Worm (Caenorhabditis elegans) whole organism, L2 larva: ENCODE results near the gene chmp-7.

Experiments used
- C34F6.9 ChIP-seq: fragments of 150-350 bp; optimal IDR thresholded peaks from 2 replicates; lab custom pipeline; 2014; ENCODE audit warnings: missing biosample characterization, missing genetic modification characterization
- R02D3.7 ChIP-seq: fragments of 150-350 bp; optimal IDR thresholded peaks from 2 replicates; lab custom pipeline; 2014; ENCODE audit warnings: missing biosample characterization, missing genetic modification characterization
- alr-1 ChIP-seq: fragments of 150-350 bp; optimal IDR thresholded peaks from 2 replicates; lab custom pipeline; 2014; ENCODE audit warnings: missing biosample characterization, missing genetic modification characterization
- aly-2 ChIP-seq: fragments of 150-350 bp; optimal IDR thresholded peaks from 2 replicates; lab custom pipeline; 2014; ENCODE audit warnings: missing biosample characterization, missing genetic modification characterization
- ama-1 ChIP-seq: fragments of 150-350 bp; optimal IDR thresholded peaks from 2 replicates; lab custom pipeline; 2018; ENCODE audit warnings: inconsistent platforms
- blmp-1 ChIP-seq: sonication (generic microtip); optimal IDR thresholded peaks from 2 replicates; lab custom pipeline; 2017; ENCODE audit warnings: missing genetic modification characterization, mild to moderate bottlenecking, missing compliant biosample characterization, antibody characterized with exemption, moderate library complexity; ENCODE audit not compliant: insufficient read depth
- ceh-16 ChIP-seq: fragments of 150-350 bp; optimal IDR thresholded peaks from 2 replicates; lab custom pipeline; 2014; ENCODE audit warnings: missing biosample characterization, missing genetic modification characterization
- dmd-4 ChIP-seq: sonication (generic microtip); optimal IDR thresholded peaks from 2 replicates; lab custom pipeline; 2017; ENCODE audit warnings: missing biosample characterization, missing genetic modification characterization
- elt-3 ChIP-seq: sonication (generic microtip); optimal IDR thresholded peaks from 2 replicates; lab custom pipeline; 2017; ENCODE audit warnings: missing biosample characterization, missing genetic modification characterization
- fos-1 ChIP-seq: fragments of 150-350 bp; optimal IDR thresholded peaks from 2 replicates; lab custom pipeline; 2014; ENCODE audit warnings: missing biosample characterization, missing genetic modification characterization
- gmeb-1 ChIP-seq: fragments of 150-350 bp; optimal IDR thresholded peaks from 2 replicates; lab custom pipeline; 2014; ENCODE audit warnings: missing biosample characterization, missing genetic modification characterization
- lin-11 ChIP-seq: fragments of 150-350 bp; sonication (generic microtip); optimal IDR thresholded peaks from 2 replicates; lab custom pipeline; 2014; ENCODE audit warnings: missing biosample characterization, missing genetic modification characterization, inconsistent platforms, mixed read lengths
- lin-13 ChIP-seq: fragments of 150-350 bp; optimal IDR thresholded peaks from 2 replicates; lab custom pipeline; 2014; ENCODE audit warnings: missing biosample characterization, missing genetic modification reagents, missing genetic modification characterization
- lin-39 ChIP-seq: fragments of 150-350 bp; optimal IDR thresholded peaks from 2 replicates; lab custom pipeline; 2014; ENCODE audit warnings: missing biosample characterization, missing genetic modification reagents, missing genetic modification characterization
- mab-5 ChIP-seq: fragments of 150-350 bp; optimal IDR thresholded peaks from 2 replicates; lab custom pipeline; 2014; ENCODE audit warnings: missing biosample characterization, missing genetic modification characterization
- mbf-1 ChIP-seq: sonication (generic microtip); optimal IDR thresholded peaks from 2 replicates; lab custom pipeline; 2017; ENCODE audit warnings: missing biosample characterization, missing genetic modification characterization
- mdl-1 ChIP-seq, 2 experiments: fragments of 150-350 bp in 1 of 2; sonication (generic microtip) in 1 of 2; optimal IDR thresholded peaks; 2 replicates each; lab custom pipeline; 2017; ENCODE audit warnings: missing biosample characterization in 2 of 2, missing genetic modification characterization in 2 of 2
- nhr-11 ChIP-seq: fragments of 150-350 bp; optimal IDR thresholded peaks from 2 replicates; lab custom pipeline; 2014; ENCODE audit warnings: missing biosample characterization, missing genetic modification characterization
- nhr-129 ChIP-seq: fragments of 150-350 bp; optimal IDR thresholded peaks from 2 replicates; lab custom pipeline; 2014; ENCODE audit warnings: missing biosample characterization, missing genetic modification characterization
- nhr-21 ChIP-seq: fragments of 150-350 bp; optimal IDR thresholded peaks from 2 replicates; lab custom pipeline; 2014; ENCODE audit warnings: missing biosample characterization, missing genetic modification characterization
- nhr-23 ChIP-seq: fragments of 150-350 bp; optimal IDR thresholded peaks from 2 replicates; lab custom pipeline; 2014; ENCODE audit warnings: missing biosample characterization, missing genetic modification reagents, missing genetic modification characterization
- nhr-25 ChIP-seq: fragments of 150-350 bp; sonication (generic microtip); optimal IDR thresholded peaks from 3 replicates; lab custom pipeline; 2014; ENCODE audit warnings: missing biosample characterization, missing genetic modification characterization
- nhr-6 ChIP-seq: fragments of 150-350 bp; optimal IDR thresholded peaks from 2 replicates; lab custom pipeline; 2014; ENCODE audit warnings: missing biosample characterization, missing genetic modification characterization
- nhr-77 ChIP-seq: fragments of 150-350 bp; optimal IDR thresholded peaks from 2 replicates; lab custom pipeline; 2014; ENCODE audit warnings: missing biosample characterization, missing genetic modification characterization
- sem-4 ChIP-seq: fragments of 150-350 bp; optimal IDR thresholded peaks from 2 replicates; lab custom pipeline; 2014; ENCODE audit warnings: missing biosample characterization, missing genetic modification reagents, missing genetic modification characterization
- skn-1 ChIP-seq: sonication (generic microtip); optimal IDR thresholded peaks from 2 replicates; lab custom pipeline; 2017; ENCODE audit warnings: missing biosample characterization, missing genetic modification characterization
- sma-3 ChIP-seq: sonication (generic microtip); optimal IDR thresholded peaks from 2 replicates; lab custom pipeline; 2016; ENCODE audit warnings: missing genetic modification reagents, missing genetic modification characterization, missing compliant biosample characterization
- sma-9 ChIP-seq, 2 experiments: fragments of 150-350 bp in 1 of 2; sonication (generic microtip) in 1 of 2; optimal IDR thresholded peaks; 2 replicates each; lab custom pipeline; 2014 to 2016; ENCODE audit warnings: missing genetic modification characterization in 2 of 2, mild to moderate bottlenecking in 1 of 2, missing biosample characterization in 1 of 2, missing compliant biosample characterization in 1 of 2, missing genetic modification reagents in 1 of 2, moderate library complexity in 1 of 2
- snpc-4 ChIP-seq: fragments of 150-350 bp; optimal IDR thresholded peaks from 2 replicates; lab custom pipeline; 2014; ENCODE audit warnings: missing biosample characterization, missing genetic modification characterization
- unc-39 ChIP-seq: fragments of 150-350 bp; optimal IDR thresholded peaks from 2 replicates; lab custom pipeline; 2014; ENCODE audit warnings: missing biosample characterization, missing genetic modification characterization
- unc-55 ChIP-seq: fragments of 150-350 bp; sonication (generic microtip); optimal IDR thresholded peaks from 3 replicates; lab custom pipeline; 2014; ENCODE audit warnings: missing biosample characterization, missing genetic modification reagents, missing genetic modification characterization
- zag-1 ChIP-seq: fragments of 150-350 bp; optimal IDR thresholded peaks from 2 replicates; lab custom pipeline; 2014; ENCODE audit warnings: missing biosample characterization, missing genetic modification characterization
- ztf-1 ChIP-seq: fragments of 200-800 bp; sonication (Bioruptor generic); conservative IDR thresholded peaks from 2 replicates; pipeline ENCODE4 v1.3.6; 2022; ENCODE audit warnings: missing genetic modification characterization, missing compliant biosample characterization
- ztf-11 ChIP-seq: sonication (generic microtip); optimal IDR thresholded peaks from 2 replicates; lab custom pipeline; 2017; ENCODE audit warnings: missing biosample characterization, missing genetic modification characterization
- ztf-4 ChIP-seq: fragments of 150-350 bp; optimal IDR thresholded peaks from 2 replicates; lab custom pipeline; 2014; ENCODE audit warnings: missing biosample characterization, missing genetic modification characterization

chmp-7 gene

ce11 chrII:9024312-9024711 lies 30.5 kb upstream of the chmp-7 start:
- TF ChIP-seq mbf-1 (tag; lab: Kevin White, UChicago) = no peak
- no peak for TF ChIP-seq sma-3 (GFP tag; lab: Kevin White, UChicago)
- TF ChIP-seq lin-39 (tag; lab: Kevin White, UChicago) = no peak
- no peak for TF ChIP-seq nhr-25
- TF ChIP-seq ztf-1 (GFP tag; lab: Robert Waterston, UW) = no peak
- no peak for TF ChIP-seq snpc-4
- TF ChIP-seq elt-3 (tag; lab: Kevin White, UChicago) = no peak
- TF ChIP-seq alr-1 = no peak
- no peak for TF ChIP-seq mab-5 (tag; lab: Kevin White, UChicago)
- no peak for TF ChIP-seq mdl-1 (tag; optimal IDR thresholded peaks at IDR 0.05; lab: Kevin White, UChicago)
- TF ChIP-seq unc-55 (GFP tag; lab: Kevin White, UChicago) = no peak
- no peak for TF ChIP-seq sma-9 (GFP tag; optimal IDR thresholded peaks at IDR 0.05; lab: Kevin White, UChicago)
- no peak for TF ChIP-seq sma-9 (tag; optimal IDR thresholded peaks at IDR 0.05; lab: Kevin White, UChicago)
- TF ChIP-seq gmeb-1 (tag; lab: Kevin White, UChicago) = no peak
- no peak for TF ChIP-seq zag-1 (tag; lab: Kevin White, UChicago)
- TF ChIP-seq nhr-129 (tag; lab: Kevin White, UChicago) = no peak
- no peak for TF ChIP-seq nhr-23
- TF ChIP-seq ama-1 (lab: Kevin White, UChicago) = no peak
- TF ChIP-seq skn-1 = no peak
- no peak for TF ChIP-seq R02D3.7 (tag; lab: Kevin White, UChicago)

- TF ChIP-seq elt-3 (tag; lab: Kevin White, UChicago) (no peak), mdl-1 (tag; optimal IDR thresholded peaks at IDR 0.05; lab: Kevin White, UChicago) (no peak), ztf-11 (tag; lab: Kevin White, UChicago) (no peak), ama-1 (lab: Kevin White, UChicago) (no peak), sma-3 (GFP tag; lab: Kevin White, UChicago) (no peak), aly-2 (no peak), lin-11 (no peak), sma-9 (GFP tag; optimal IDR thresholded peaks at IDR 0.05; lab: Kevin White, UChicago) (no peak), sma-9 (tag; optimal IDR thresholded peaks at IDR 0.05; lab: Kevin White, UChicago) (no peak), nhr-21 (peak; percentile 28), skn-1 (no peak), ceh-16 (tag; lab: Kevin White, UChicago) (peak; percentile 72), fos-1 (tag; lab: Kevin White, UChicago) (no peak)
Observed at ce11 chrII:9026348-9026747, 28.4 kb upstream of the chmp-7 start.

DNA sequence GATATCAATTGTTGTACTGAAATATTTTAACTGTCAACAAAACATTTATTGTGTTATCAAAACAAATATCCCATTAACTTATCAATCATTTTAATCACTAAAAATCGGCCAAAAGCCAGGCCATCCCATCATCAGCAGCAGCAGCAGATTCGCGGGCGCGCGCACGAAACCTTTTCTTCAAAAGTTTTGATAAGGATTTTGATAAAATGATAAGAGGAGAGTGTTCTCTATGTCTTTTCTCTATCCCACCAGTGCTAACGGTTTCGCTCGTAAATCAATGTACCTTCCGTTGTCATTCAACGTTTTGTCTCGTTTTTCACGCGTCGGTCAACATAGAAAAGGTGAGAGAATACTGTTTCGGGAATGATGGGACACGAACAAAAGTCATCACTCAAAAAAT lies 26.7 kb upstream of the chmp-7 start:
- TF ChIP-seq sma-3 (GFP tag; lab: Kevin White, UChicago) (peak; percentile 43), fos-1 (tag; lab: Kevin White, UChicago) (peak; percentile 17), mdl-1 (tag; optimal IDR thresholded peaks at IDR 0.05; lab: Kevin White, UChicago) (no peak), nhr-25 (peak; percentile 26), nhr-77 (no peak), nhr-6 (tag; lab: Kevin White, UChicago) (no peak), nhr-21 (peak; percentile 32), snpc-4 (no peak), sma-9 (GFP tag; optimal IDR thresholded peaks at IDR 0.05; lab: Kevin White, UChicago) (peak; percentile 59), sma-9 (tag; optimal IDR thresholded peaks at IDR 0.05; lab: Kevin White, UChicago) (no peak)

DNA sequence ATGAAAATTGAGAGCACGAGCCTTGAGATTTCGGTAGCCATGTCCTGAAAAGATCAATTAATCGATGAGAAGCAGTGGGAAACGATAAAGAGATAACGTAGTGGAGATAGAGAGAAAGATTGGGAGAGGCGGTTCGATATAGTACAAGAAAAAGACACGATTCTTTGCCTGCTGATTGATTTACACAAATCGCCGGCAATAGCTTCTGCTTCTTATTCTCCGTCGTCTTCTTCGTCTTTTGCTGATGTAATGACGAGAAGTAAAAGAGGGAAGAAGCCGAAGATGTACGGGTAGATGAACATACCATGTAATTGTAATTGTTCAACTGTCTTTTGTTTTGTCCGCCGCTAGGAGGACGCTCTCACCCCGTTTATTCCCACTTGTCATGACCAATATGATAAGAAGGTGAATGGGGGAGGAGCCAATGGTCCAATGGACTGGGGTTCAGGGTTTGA lies 25.5 kb upstream of the chmp-7 start, which contains the start of gene F37B12.1:
F37B12.1 (minus strand) TSS at position 51 of the 455 bp plus-strand sequence.
- no peak for TF ChIP-seq nhr-21
- TF ChIP-seq fos-1 (tag; lab: Kevin White, UChicago) = no peak
- no peak for TF ChIP-seq unc-39 (tag; lab: Kevin White, UChicago)
- no peak for TF ChIP-seq lin-13
- TF ChIP-seq blmp-1 (tag; lab: Kevin White, UChicago) = no peak
- TF ChIP-seq C34F6.9 = no peak
- no peak for TF ChIP-seq aly-2
- no peak for TF ChIP-seq mbf-1 (tag; lab: Kevin White, UChicago)
- no peak for TF ChIP-seq dmd-4 (tag; lab: Kevin White, UChicago)
- no peak for TF ChIP-seq sem-4 (tag; lab: Kevin White, UChicago)
- TF ChIP-seq nhr-23 = no peak
- no peak for TF ChIP-seq nhr-11 (tag; lab: Kevin White, UChicago)
- TF ChIP-seq ztf-4 = no peak
